Worm (Caenorhabditis elegans) whole organism, young adult: ENCODE measurements around the gene F43C11.16.

Experiments used
- B0336.3 ChIP-seq: fragments of 200-800 bp; sonication (Bioruptor generic); IDR thresholded peaks from 2 replicates; pipeline ENCODE4 v1.3.6; 2022; ENCODE audit warnings: missing genetic modification characterization, missing compliant biosample characterization
- F39B2.1 ChIP-seq: fragments of 200-800 bp; sonication (Bioruptor generic); IDR thresholded peaks from 2 replicates; pipeline ENCODE4 v1.3.6; 2022; ENCODE audit warnings: missing genetic modification reagents, missing genetic modification characterization, missing compliant biosample characterization
- Y79H2A.3 ChIP-seq: fragments of 200-800 bp; sonication (Bioruptor generic); conservative IDR thresholded peaks from 2 replicates; pipeline ENCODE4 v1.3.6; 2022; ENCODE audit warnings: missing genetic modification reagents, missing genetic modification characterization, missing compliant biosample characterization
- ama-1 ChIP-seq, 3 experiments: fragments of 150-350 bp in 1 of 3; sonication (generic microtip) in 2 of 3; optimal IDR thresholded peaks; 2 replicates each; lab custom pipeline; 2014 to 2018; ENCODE audit warnings: missing biosample characterization in 2 of 3, missing genetic modification characterization in 2 of 3, missing genetic modification reagents in 2 of 3
- bed-2 ChIP-seq: fragments of 200-800 bp; sonication (Bioruptor generic); IDR thresholded peaks from 2 replicates; pipeline ENCODE4 v1.3.6; 2022; ENCODE audit warnings: missing genetic modification reagents, missing genetic modification characterization, missing compliant biosample characterization
- ceh-100 ChIP-seq: fragments of 200-800 bp; sonication (Bioruptor generic); IDR thresholded peaks from 2 replicates; pipeline ENCODE4 v1.3.6; 2022; ENCODE audit warnings: missing genetic modification reagents, missing genetic modification characterization, missing compliant biosample characterization
- rcor-1 ChIP-seq: fragments of 200-800 bp; sonication (Bioruptor generic); IDR thresholded peaks from 2 replicates; pipeline ENCODE4 v1.3.6; 2022; ENCODE audit warnings: missing genetic modification reagents, missing genetic modification characterization, missing compliant biosample characterization
- sdz-38 ChIP-seq: sonication (generic microtip); optimal IDR thresholded peaks from 2 replicates; lab custom pipeline; 2016; ENCODE audit warnings: missing genotype, missing genetic modification characterization, missing compliant biosample characterization
- unc-62 ChIP-seq: fragments of 150-350 bp; optimal IDR thresholded peaks from 2 replicates; lab custom pipeline; 2014; ENCODE audit warnings: missing biosample characterization, missing genetic modification reagents, missing genetic modification characterization
- ztf-28 ChIP-seq: fragments of 200-800 bp; sonication (Bioruptor generic); IDR thresholded peaks from 2 replicates; pipeline ENCODE4 v1.3.6; 2022; ENCODE audit warnings: missing genetic modification reagents, missing genetic modification characterization, missing compliant biosample characterization
- ztf-6 ChIP-seq: fragments of 200-800 bp; sonication (Bioruptor generic); IDR thresholded peaks from 2 replicates; pipeline ENCODE4 v1.3.6; 2022; ENCODE audit warnings: missing genetic modification reagents, missing genetic modification characterization, missing compliant biosample characterization

DNA sequence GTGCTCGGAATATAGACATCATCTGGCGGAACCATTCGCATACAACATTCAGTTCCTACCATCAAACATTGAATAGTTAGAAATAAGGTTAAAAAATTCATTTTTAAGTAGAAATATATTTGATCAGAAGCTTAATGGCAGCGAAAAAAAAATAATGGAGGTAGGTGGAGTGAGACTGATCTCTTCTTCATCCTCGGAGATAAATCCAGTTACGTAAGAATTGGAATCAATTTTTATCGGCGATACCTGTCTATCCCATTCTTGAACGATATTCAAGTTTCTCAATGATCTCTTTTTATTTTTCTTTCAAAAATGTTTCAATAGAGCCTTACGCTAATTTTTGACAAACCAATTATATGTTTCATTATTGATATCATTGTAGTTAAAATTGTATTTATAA, 25.6 kb upstream of the F43C11.16 start, which contains the start of gene F16G10.9:
- TF ChIP-seq ztf-6 (GFP tag; lab: Robert Waterston, UW) (no peak), F39B2.1 (GFP tag; lab: Robert Waterston, UW) (no peak), sdz-38 (tag; lab: Kevin White, UChicago) (no peak), ceh-100 (GFP tag; lab: Robert Waterston, UW) (no peak), ztf-28 (GFP tag; lab: Robert Waterston, UW) (no peak), rcor-1 (GFP tag; lab: Robert Waterston, UW) (no peak), unc-62 (GFP tag; lab: Kevin White, UChicago) (no peak), ama-1 (optimal IDR thresholded peaks at IDR 0.05; lab: Kevin White, UChicago) (no peak), ama-1 (GFP tag; optimal IDR thresholded peaks at IDR 0.05; lab: Kevin White, UChicago) (no peak), bed-2 (GFP tag; lab: Robert Waterston, UW) (no peak), B0336.3 (GFP tag; lab: Robert Waterston, UW) (no peak), Y79H2A.3 (no peak)
